Worm (Caenorhabditis elegans) whole organism, L3 larva: Measurements from ENCODE around the gene vps-22.

Source experiments
- pqm-1 ChIP-seq: fragments of 150-350 bp; optimal IDR thresholded peaks from 2 replicates; lab custom pipeline; 2017; ENCODE audit warnings: missing biosample characterization, missing genetic modification characterization, inconsistent platforms
- ztf-4 ChIP-seq: fragments of 150-350 bp; optimal IDR thresholded peaks from 2 replicates; lab custom pipeline; 2014; ENCODE audit warnings: missing biosample characterization, missing genetic modification characterization

- no peak for TF ChIP-seq pqm-1 (tag; lab: Kevin White, UChicago)
- no peak for TF ChIP-seq ztf-4 (tag; lab: Kevin White, UChicago)
Measured at ce11 chrIII:4937022-4937421, 25.3 kb downstream of the vps-22 start, which contains the start of gene fsn-1.
